Fruit fly (Drosophila melanogaster): Measurements from ENCODE around the gene 5-HT2A.

5-HT2A gene

dm6 chr3R:4641616-4642102, 29.0 kb downstream of the 5-HT2A start, which contains the start of the genes CG9775, MED31 and slx1 (continued):
- TF ChIP-seq usp (GFP tag; optimal IDR thresholded peaks at IDR 0.05), result no peak
- peak; percentile 71 for TF ChIP-seq CG9437 (GFP tag; optimal IDR thresholded peaks at IDR 0.05)
- peak; percentile 74 for TF ChIP-seq CG4820 (GFP tag; optimal IDR thresholded peaks at IDR 0.05)
- TF ChIP-seq CG30431 (GFP tag; optimal IDR thresholded peaks at IDR 0.05), result peak; percentile 52
- no peak for TF ChIP-seq Oaz (GFP tag; IDR thresholded peaks at IDR 0.05)
- TF ChIP-seq tll (GFP tag; optimal IDR thresholded peaks at IDR 0.05), result no peak
- TF ChIP-seq zfh2 (GFP tag; optimal IDR thresholded peaks at IDR 0.05), result peak; percentile 39
- 0 out of 2 replicates have a peak, but pooled peaks have one; percentile 35 for TF ChIP-seq chm (GFP tag; IDR thresholded peaks at IDR 0.05)
- no peak for TF ChIP-seq Myb (GFP tag; optimal IDR thresholded peaks at IDR 0.05)
- peak; percentile 63 for TF ChIP-seq Fer2 (tag; optimal IDR thresholded peaks at IDR 0.05)
- TF ChIP-seq CG15011 (GFP tag; optimal IDR thresholded peaks at IDR 0.05), result no peak
- TF ChIP-seq Antp (GFP tag; optimal IDR thresholded peaks at IDR 0.05), result peak; percentile 34
- no peak for TF ChIP-seq CG4282 (GFP tag; optimal IDR thresholded peaks at IDR 0.05)
- TF ChIP-seq chn (GFP tag; optimal IDR thresholded peaks at IDR 0.05), result no peak
- no peak for TF ChIP-seq unc-4 (GFP tag; IDR thresholded peaks at IDR 0.05; ENCODE audit: partially characterized antibody)
- TF ChIP-seq pros (GFP tag; optimal IDR thresholded peaks at IDR 0.05), result no peak
- TF ChIP-seq sqz (GFP tag; optimal IDR thresholded peaks at IDR 0.05), result peak; percentile 83
- TF ChIP-seq HHEX (GFP tag; optimal IDR thresholded peaks at IDR 0.05), result peak; percentile 59
- TF ChIP-seq CG9817 (tag; optimal IDR thresholded peaks at IDR 0.05), result peak; percentile 87
- TF ChIP-seq TFAM (GFP tag; optimal IDR thresholded peaks at IDR 0.05), result no peak
- TF ChIP-seq psq (GFP tag; optimal IDR thresholded peaks at IDR 0.05), result peak; percentile 36
- TF ChIP-seq Dek (tag; optimal IDR thresholded peaks at IDR 0.05), result peak; percentile 72
- no peak for TF ChIP-seq vnd (GFP tag; IDR thresholded peaks at IDR 0.05; ENCODE audit: partially characterized antibody)
- peak; percentile 18 for TF ChIP-seq NC2β (GFP tag; optimal IDR thresholded peaks at IDR 0.05)
- no peak for TF ChIP-seq cad (GFP tag; optimal IDR thresholded peaks at IDR 0.05)
- no peak for TF ChIP-seq Gsc (GFP tag; IDR thresholded peaks at IDR 0.05)
- no peak for TF ChIP-seq CG10321 (GFP tag; IDR thresholded peaks at IDR 0.05)
- peak; percentile 51 for TF ChIP-seq cas (GFP tag; IDR thresholded peaks at IDR 0.05)
- TF ChIP-seq eyg (GFP tag; optimal IDR thresholded peaks at IDR 0.05), result no peak
- TF ChIP-seq CG32772 (GFP tag; IDR thresholded peaks at IDR 0.05), result peak; percentile 70
- peak; percentile 9 for TF ChIP-seq HmgD (GFP tag; optimal IDR thresholded peaks at IDR 0.05)
- TF ChIP-seq CG4617 (GFP tag; optimal IDR thresholded peaks at IDR 0.05; ENCODE audit: borderline replicate concordance), result peak; percentile 46
- TF ChIP-seq CG7271 (tag; optimal IDR thresholded peaks at IDR 0.05), result peak; percentile 17
- peak; percentile 69 for TF ChIP-seq Ada2b (GFP tag; IDR thresholded peaks at IDR 0.05)
- no peak for TF ChIP-seq CG12071 (GFP tag; optimal IDR thresholded peaks at IDR 0.05)
- no peak for TF ChIP-seq abd-A (tag; optimal IDR thresholded peaks at IDR 0.05)
- peak; percentile 48 for TF ChIP-seq CG17186 (GFP tag; optimal IDR thresholded peaks at IDR 0.05)
- TF ChIP-seq CG11093 (GFP tag; IDR thresholded peaks at IDR 0.05), result peak; percentile 75; the same call in 2 of the 3 replicates
- peak; percentile 85 for TF ChIP-seq Abd-B (GFP tag; optimal IDR thresholded peaks at IDR 0.05)
- no peak; the same call in 1 of the 2 replicates for TF ChIP-seq peb (GFP tag; IDR thresholded peaks at IDR 0.05)
- no peak for TF ChIP-seq CG42726 (GFP tag; IDR thresholded peaks at IDR 0.05; ENCODE audit: partially characterized antibody)
- TF ChIP-seq CG4730 (GFP tag; IDR thresholded peaks at IDR 0.05), result peak; percentile 58
- TF ChIP-seq tio (GFP tag; optimal IDR thresholded peaks at IDR 0.05), result no peak
- TF ChIP-seq CG6765 (GFP tag; optimal IDR thresholded peaks at IDR 0.05), result peak; percentile 28
- TF ChIP-seq ham (GFP tag; IDR thresholded peaks at IDR 0.05), result no peak
- TF ChIP-seq nerfin-1 (tag; optimal IDR thresholded peaks at IDR 0.05), result peak; percentile 43
- TF ChIP-seq hb (GFP tag; IDR thresholded peaks at IDR 0.05; ENCODE audit: partially characterized antibody), result no peak
- peak; percentile 72 for TF ChIP-seq pnt (GFP tag; optimal IDR thresholded peaks at IDR 0.05)
- peak in 1 of 2 experiments; percentile 35 for TF ChIP-seq Pdp1 (GFP tag; optimal IDR thresholded peaks at IDR 0.05)
- TF ChIP-seq CG18764 (GFP tag; optimal IDR thresholded peaks at IDR 0.05), result peak; percentile 60
- no peak for TF ChIP-seq gro (GFP tag; optimal IDR thresholded peaks at IDR 0.05)
